Fruit fly (Drosophila melanogaster) whole organism, embryonic: ENCODE results near the gene Pop4.
A peak's percentile ranks its signal among the peaks of the same experiment; 100 is the strongest.

Experiments used
- Aef1 ChIP-seq: fragments of 200-800 bp; sonication (Bioruptor generic); IDR thresholded peaks from 3 replicates; pipeline ENCODE4 v1.3.6; 2022; ENCODE audit warnings: missing biosample characterization, missing genetic modification characterization
- Asciz ChIP-seq: fragments of 200-800 bp; sonication (Bioruptor generic); optimal IDR thresholded peaks from 2 replicates; lab custom pipeline; 2017; ENCODE audit warnings: missing biosample characterization, mild to moderate bottlenecking, missing genetic modification characterization, missing genetic modification reagents
- Atf-2 ChIP-seq: fragments of 200-800 bp; sonication (Bioruptor generic); optimal IDR thresholded peaks from 2 replicates; lab custom pipeline; 2016; ENCODE audit warnings: missing biosample characterization, missing genetic modification characterization
- Awh ChIP-seq: fragments of 200-800 bp; sonication (Bioruptor generic); IDR thresholded peaks from 2 replicates; pipeline ENCODE4, ENCODE4 v1.3.6; 2022; ENCODE audit warnings: missing biosample characterization, missing genetic modification characterization
- C15 ChIP-seq: fragments of 200-800 bp; sonication (Bioruptor generic); IDR thresholded peaks from 3 replicates; pipeline ENCODE4 v1.3.6; 2022; ENCODE audit warnings: missing biosample characterization, missing genetic modification characterization
- CG10267 ChIP-seq: fragments of 200-800 bp; sonication (Bioruptor generic); optimal IDR thresholded peaks from 2 replicates; lab custom pipeline; 2018; ENCODE audit warnings: missing biosample characterization, mild to moderate bottlenecking, missing genetic modification characterization, moderate library complexity
- CG11696 ChIP-seq: fragments of 200-800 bp; sonication (Bioruptor generic); IDR thresholded peaks from 2 replicates; pipeline ENCODE4 v1.3.6; 2022; ENCODE audit warnings: missing biosample characterization, missing genetic modification characterization
- CG14710 ChIP-seq: fragments of 200-800 bp; sonication (Bioruptor generic); optimal IDR thresholded peaks from 3 replicates; lab custom pipeline; 2019; ENCODE audit warnings: missing biosample characterization, mild to moderate bottlenecking, missing genetic modification characterization, moderate library complexity
- CG1647 ChIP-seq: fragments of 200-800 bp; sonication (Bioruptor generic); optimal IDR thresholded peaks from 3 replicates; lab custom pipeline; 2016; ENCODE audit warnings: missing biosample characterization, missing genetic modification characterization
- CG2202 ChIP-seq: fragments of 200-800 bp; sonication (Bioruptor generic); optimal IDR thresholded peaks from 2 replicates; lab custom pipeline; 2018; ENCODE audit warnings: missing biosample characterization, mild to moderate bottlenecking, missing genetic modification characterization
- CG2875 ChIP-seq: fragments of 200-800 bp; sonication (Bioruptor generic); optimal IDR thresholded peaks from 2 replicates; lab custom pipeline; 2017; ENCODE audit warnings: missing biosample characterization, mild to moderate bottlenecking, missing genetic modification characterization, missing genetic modification reagents
- CG30020 ChIP-seq: fragments of 200-800 bp; optimal IDR thresholded peaks from 2 replicates; lab custom pipeline; 2019; ENCODE audit warnings: missing biosample characterization, mild to moderate bottlenecking, missing genetic modification characterization, moderate library complexity
- CG4282 ChIP-seq: fragments of 200-800 bp; sonication (Bioruptor generic); optimal IDR thresholded peaks from 2 replicates; lab custom pipeline; 2016; ENCODE audit warnings: missing biosample characterization, missing genetic modification characterization
- CG5953 ChIP-seq: fragments of 200-800 bp; sonication (Bioruptor generic); IDR thresholded peaks from 2 replicates; pipeline ENCODE4 v1.3.6; 2022; ENCODE audit warnings: missing biosample characterization, missing genetic modification characterization
- CG7839 ChIP-seq: fragments of 200-800 bp; sonication (Bioruptor generic); optimal IDR thresholded peaks from 3 replicates; lab custom pipeline; 2018; ENCODE audit warnings: missing biosample characterization, mild to moderate bottlenecking, missing genetic modification characterization, moderate library complexity
- CG8765 ChIP-seq: fragments of 200-800 bp; sonication (Bioruptor generic); IDR thresholded peaks from 2 replicates; pipeline ENCODE4 v1.3.6; 2022; ENCODE audit warnings: missing biosample characterization, missing genetic modification characterization
- Dfd ChIP-seq, 2 experiments: fragments of >200 bp; optimal IDR thresholded peaks; 2 replicates each; lab custom pipeline; 2017; ENCODE audit warnings: missing biosample characterization in 2 of 2, missing genetic modification characterization in 2 of 2
- Hey ChIP-seq: fragments of 200-800 bp; sonication (Bioruptor generic); optimal IDR thresholded peaks from 3 replicates; lab custom pipeline; 2018; ENCODE audit warnings: missing biosample characterization, mild to moderate bottlenecking, missing genetic modification characterization
- Lim3 ChIP-seq: fragments of 200-800 bp; sonication (Bioruptor generic); IDR thresholded peaks from 2 replicates; pipeline ENCODE4 v1.3.6; 2022; ENCODE audit warnings: missing biosample characterization, missing genetic modification characterization
- Meics ChIP-seq: fragments of 200-800 bp; sonication (Bioruptor generic); optimal IDR thresholded peaks from 2 replicates; lab custom pipeline; 2017; ENCODE audit warnings: missing biosample characterization, mild to moderate bottlenecking, missing genetic modification characterization
- Myb ChIP-seq: fragments of 200-800 bp; sonication (Bioruptor generic); optimal IDR thresholded peaks from 2 replicates; lab custom pipeline; 2016; ENCODE audit warnings: missing biosample characterization, missing genetic modification characterization
- Nf-YB ChIP-seq: fragments of 200-800 bp; sonication (Bioruptor generic); optimal IDR thresholded peaks from 3 replicates; lab custom pipeline; 2019; ENCODE audit warnings: missing biosample characterization, mild to moderate bottlenecking, missing genetic modification characterization, moderate library complexity
- Spps ChIP-seq: fragments of 200-800 bp; sonication (Bioruptor generic); optimal IDR thresholded peaks from 2 replicates; lab custom pipeline; 2018; ENCODE audit warnings: missing biosample characterization, mild to moderate bottlenecking, missing genetic modification characterization
- Taf1 ChIP-seq: fragments of 200-800 bp; sonication (Bioruptor generic); IDR thresholded peaks from 2 replicates; pipeline ENCODE4 v1.3.6; 2022; ENCODE audit warnings: missing biosample characterization, missing genetic modification characterization
- cato ChIP-seq: fragments of 200-800 bp; sonication (Bioruptor generic); optimal IDR thresholded peaks from 2 replicates; lab custom pipeline; 2016; ENCODE audit warnings: missing biosample characterization, missing genetic modification characterization, borderline replicate concordance
- caup ChIP-seq: fragments of 200-800 bp; sonication (Bioruptor generic); optimal IDR thresholded peaks from 3 replicates; lab custom pipeline; 2017; ENCODE audit warnings: missing biosample characterization, mild to moderate bottlenecking, missing genetic modification characterization, moderate library complexity; ENCODE audit not compliant: severe bottlenecking
- chinmo ChIP-seq: fragments of 200-800 bp; sonication (Bioruptor generic); IDR thresholded peaks from 4 replicates; pipeline ENCODE4 v1.3.6; 2022; ENCODE audit warnings: missing biosample characterization, missing genetic modification characterization; ENCODE audit not compliant: partially characterized antibody
- emc ChIP-seq: fragments of 200-800 bp; sonication (Bioruptor generic); optimal IDR thresholded peaks from 2 replicates; lab custom pipeline; 2016; ENCODE audit warnings: missing biosample characterization, missing genetic modification characterization
- eve ChIP-seq, 2 experiments: fragments of >200 bp; optimal IDR thresholded peaks; 2 replicates each; lab custom pipeline; 2017; ENCODE audit warnings: missing biosample characterization in 2 of 2, missing genetic modification characterization in 2 of 2
- fd102C ChIP-seq: fragments of 200-800 bp; sonication (Bioruptor generic); optimal IDR thresholded peaks from 2 replicates; lab custom pipeline; 2018; ENCODE audit warnings: missing biosample characterization, mild to moderate bottlenecking, missing genetic modification characterization, moderate library complexity
- ftz-f1 ChIP-seq: fragments of 200-800 bp; sonication (Bioruptor generic); optimal IDR thresholded peaks from 2 replicates; lab custom pipeline; 2016; ENCODE audit warnings: missing biosample characterization, missing genetic modification characterization
- fu2 ChIP-seq: fragments of 200-800 bp; sonication (Bioruptor generic); optimal IDR thresholded peaks from 2 replicates; lab custom pipeline; 2016; ENCODE audit warnings: missing biosample characterization, missing genetic modification characterization
- gce ChIP-seq: fragments of 200-800 bp; sonication (Bioruptor generic); IDR thresholded peaks from 3 replicates; pipeline ENCODE4 v1.3.6; 2022; ENCODE audit warnings: missing biosample characterization, missing genetic modification characterization
- grau ChIP-seq: fragments of 200-800 bp; optimal IDR thresholded peaks from 3 replicates; lab custom pipeline; 2019; ENCODE audit warnings: missing biosample characterization, mild to moderate bottlenecking, missing genetic modification characterization, moderate library complexity
- gt ChIP-seq: fragments of 200-800 bp; sonication (Bioruptor generic); IDR thresholded peaks from 2 replicates; pipeline ENCODE4 v1.3.6; 2022; ENCODE audit warnings: missing biosample characterization, missing genetic modification characterization
- inv ChIP-seq: fragments of 200-800 bp; sonication (Bioruptor generic); IDR thresholded peaks from 2 replicates; pipeline ENCODE4 v1.3.6; 2022; ENCODE audit warnings: missing biosample characterization, missing genetic modification characterization; ENCODE audit not compliant: partially characterized antibody
- jigr1 ChIP-seq: fragments of 200-800 bp; sonication (Bioruptor generic); IDR thresholded peaks from 3 replicates; pipeline ENCODE4 v1.3.6; 2022; ENCODE audit warnings: missing biosample characterization, missing genetic modification characterization
- kni ChIP-seq: fragments of 200-800 bp; sonication (Bioruptor generic); optimal IDR thresholded peaks from 3 replicates; lab custom pipeline; 2017; ENCODE audit warnings: mild to moderate bottlenecking, missing biosample characterization, missing genetic modification reagents, missing genetic modification characterization
- onecut ChIP-seq: fragments of 200-800 bp; sonication (Bioruptor generic); IDR thresholded peaks from 2 replicates; pipeline ENCODE4 v1.3.6; 2022; ENCODE audit warnings: missing biosample characterization, missing genetic modification characterization
- org-1 ChIP-seq: fragments of 200-800 bp; sonication (Bioruptor generic); optimal IDR thresholded peaks from 2 replicates; lab custom pipeline; 2017; ENCODE audit warnings: missing biosample characterization, missing genetic modification characterization
- peb ChIP-seq: fragments of 200-800 bp; sonication (Bioruptor generic); IDR thresholded peaks from 2 replicates; pipeline ENCODE4 v1.3.6; 2022; ENCODE audit warnings: missing biosample characterization, missing genetic modification characterization
- pho ChIP-seq: fragments of 200-800 bp; sonication (Bioruptor generic); optimal IDR thresholded peaks from 2 replicates; lab custom pipeline; 2016; ENCODE audit warnings: missing biosample characterization, missing genetic modification characterization
- run ChIP-seq: fragments of 200-800 bp; sonication (Bioruptor generic); optimal IDR thresholded peaks from 3 replicates; lab custom pipeline; 2018; ENCODE audit warnings: missing biosample characterization, mild to moderate bottlenecking, missing genetic modification characterization
- schlank ChIP-seq: fragments of 200-800 bp; sonication (Bioruptor generic); optimal IDR thresholded peaks from 2 replicates; lab custom pipeline; 2018; ENCODE audit warnings: missing biosample characterization, mild to moderate bottlenecking, missing genetic modification characterization
- tap ChIP-seq: fragments of 200-800 bp; optimal IDR thresholded peaks from 3 replicates; lab custom pipeline; 2019; ENCODE audit warnings: missing biosample characterization, mild to moderate bottlenecking, missing genetic modification characterization, moderate library complexity
- tio ChIP-seq: fragments of 200-800 bp; sonication (Bioruptor generic); optimal IDR thresholded peaks from 2 replicates; lab custom pipeline; 2017; ENCODE audit warnings: missing biosample characterization, missing genetic modification characterization, inconsistent platforms
- unc-4 ChIP-seq: fragments of 200-800 bp; sonication (Bioruptor generic); IDR thresholded peaks from 2 replicates; pipeline ENCODE4 v1.3.6; 2022; ENCODE audit warnings: missing biosample characterization, missing genetic modification characterization; ENCODE audit not compliant: partially characterized antibody
- unpg ChIP-seq: fragments of 200-800 bp; sonication (Bioruptor generic); optimal IDR thresholded peaks from 3 replicates; lab custom pipeline; 2018; ENCODE audit warnings: missing biosample characterization, mild to moderate bottlenecking, missing genetic modification characterization, moderate library complexity
- zen2 ChIP-seq: fragments of 200-800 bp; sonication (Bioruptor generic); IDR thresholded peaks from 3 replicates; pipeline ENCODE4 v1.3.6; 2022; ENCODE audit warnings: missing biosample characterization, missing genetic modification characterization; ENCODE audit not compliant: partially characterized antibody

Gene Pop4

DNA sequence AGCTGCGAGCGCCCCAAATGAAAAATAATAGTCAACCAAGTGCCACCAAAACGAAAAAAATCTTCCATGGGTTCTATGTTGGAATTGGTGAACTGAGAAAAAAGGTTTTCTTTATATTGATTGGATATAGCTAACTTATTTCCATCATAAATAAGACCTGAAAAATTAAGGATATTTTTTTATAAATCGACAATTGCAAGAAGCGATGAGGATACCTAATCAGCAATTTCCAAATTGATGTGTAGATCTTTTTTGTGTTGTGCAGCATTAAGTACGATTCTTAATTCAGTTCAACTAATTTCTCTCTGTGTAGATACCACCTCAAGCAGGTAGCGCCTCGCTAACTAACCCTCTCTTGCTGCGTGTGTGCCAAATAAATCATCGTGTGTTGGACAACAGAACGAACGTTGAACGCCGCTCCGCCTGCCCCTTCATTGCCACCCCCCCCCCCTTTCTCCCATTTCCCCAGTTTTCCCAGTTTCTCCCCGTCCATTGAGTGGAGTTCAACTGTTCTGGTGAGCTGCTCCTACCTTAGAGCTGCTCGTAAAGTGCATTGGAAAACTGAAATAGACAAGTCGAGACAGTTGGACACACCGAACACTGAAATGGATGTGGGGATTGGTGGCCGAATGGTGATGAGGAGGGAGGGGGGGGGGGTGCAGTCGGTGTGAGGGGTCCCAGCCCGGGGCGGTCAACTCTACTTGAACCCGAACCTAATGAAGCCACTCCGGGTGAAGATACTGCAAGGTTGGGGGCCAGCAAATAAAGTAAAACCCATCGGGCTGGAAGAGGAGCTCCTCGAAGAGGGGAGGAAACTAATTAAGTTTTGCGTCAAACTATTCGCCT lies 10.6 kb upstream of the Pop4 start (continued):
- TF ChIP-seq CG1647 (GFP tag; lab: Kevin White, UChicago): no peak
- peak; percentile 68 for TF ChIP-seq unpg (GFP tag; lab: Kevin White, UChicago)
- TF ChIP-seq gce (GFP tag; lab: Robert Waterston, UW): no peak
- no peak for TF ChIP-seq emc (GFP tag; lab: Kevin White, UChicago)
- TF ChIP-seq eve (GFP tag; optimal IDR thresholded peaks at IDR 0.05; lab: Kevin White, UChicago): peak; percentile 19 to 88
- TF ChIP-seq chinmo (GFP tag; lab: Robert Waterston, UW): no peak
- peak; percentile 37; the same call in 1 of the 3 replicates for TF ChIP-seq jigr1 (GFP tag; lab: Robert Waterston, UW)
- no peak for TF ChIP-seq fu2 (GFP tag; lab: Kevin White, UChicago)
- no peak for TF ChIP-seq gt (GFP tag; lab: Robert Waterston, UW)
- TF ChIP-seq CG4282 (GFP tag; lab: Kevin White, UChicago): no peak
- peak; percentile 92 for TF ChIP-seq CG14710 (tag; lab: Kevin White, UChicago)
- TF ChIP-seq Nf-YB (GFP tag; lab: Kevin White, UChicago): peak; percentile 46
- peak; percentile 74 for TF ChIP-seq CG2202
- TF ChIP-seq CG8765 (GFP tag; lab: Robert Waterston, UW): peak; percentile 86
- peak; percentile 79 for TF ChIP-seq kni (GFP tag; lab: Kevin White, UChicago)
- TF ChIP-seq Spps (tag; lab: Kevin White, UChicago): peak; percentile 80
- TF ChIP-seq Taf1 (GFP tag; lab: Robert Waterston, UW): no peak
- no peak for TF ChIP-seq CG5953 (GFP tag; lab: Robert Waterston, UW)
- peak; percentile 9 for TF ChIP-seq caup (GFP tag; lab: Kevin White, UChicago)
- peak; percentile 51 for TF ChIP-seq CG2875
- no peak for TF ChIP-seq unc-4 (GFP tag; lab: Robert Waterston, UW)
- peak; percentile 48; the same call in 1 of the 2 replicates for TF ChIP-seq peb
- TF ChIP-seq CG7839: peak; percentile 80
- no peak for TF ChIP-seq Hey (tag; lab: Kevin White, UChicago)
- TF ChIP-seq CG11696 (GFP tag; lab: Robert Waterston, UW): no peak
- TF ChIP-seq onecut (GFP tag; lab: Robert Waterston, UW): peak; percentile 29; the same call in 1 of the 2 replicates
- TF ChIP-seq ftz-f1 (GFP tag; lab: Kevin White, UChicago): no peak
- peak; percentile 26 for TF ChIP-seq Meics (GFP tag; lab: Kevin White, UChicago)
- no peak for TF ChIP-seq Myb (GFP tag; lab: Kevin White, UChicago)
- no peak for TF ChIP-seq Aef1 (GFP tag; lab: Robert Waterston, UW)
- no peak for TF ChIP-seq run
- no peak for TF ChIP-seq fd102C (GFP tag; lab: Kevin White, UChicago)
- peak; percentile 2 for TF ChIP-seq tap
- TF ChIP-seq Lim3 (GFP tag; lab: Robert Waterston, UW): no peak
- TF ChIP-seq cato (GFP tag; lab: Kevin White, UChicago): peak; percentile 56
- TF ChIP-seq Asciz (GFP tag; lab: Kevin White, UChicago): peak; percentile 65
- peak; percentile 41 for TF ChIP-seq org-1 (GFP tag; lab: Kevin White, UChicago)
- TF ChIP-seq CG30020 (tag; lab: Kevin White, UChicago): peak; percentile 19
- no peak for TF ChIP-seq pho (GFP tag; lab: Kevin White, UChicago)
- TF ChIP-seq Atf-2 (GFP tag; lab: Kevin White, UChicago): peak; percentile 22
- no peak for TF ChIP-seq Dfd (GFP tag; optimal IDR thresholded peaks at IDR 0.05; lab: Kevin White, UChicago)
- peak; percentile 40 for TF ChIP-seq tio (GFP tag; lab: Kevin White, UChicago)
- TF ChIP-seq inv (GFP tag; lab: Robert Waterston, UW): no peak
- peak; percentile 68 for TF ChIP-seq grau
- no peak for TF ChIP-seq schlank (tag; lab: Kevin White, UChicago)
- TF ChIP-seq CG10267 (tag; lab: Kevin White, UChicago): peak; percentile 86
- no peak for TF ChIP-seq C15 (GFP tag; lab: Robert Waterston, UW)
- TF ChIP-seq zen2 (GFP tag; lab: Robert Waterston, UW): no peak
- peak; percentile 45; the same call in 1 of the 2 replicates for TF ChIP-seq Awh
